Fruit fly (Drosophila melanogaster) whole organism, embryonic: ENCODE measurements around the gene CG42789.

Experiments
- Ada2b ChIP-seq: fragments of 200-800 bp; sonication (Bioruptor generic); IDR thresholded peaks from 2 replicates; pipeline ENCODE4 v1.3.6; 2022; ENCODE audit warnings: missing biosample characterization, missing genetic modification characterization
- Blimp-1 ChIP-seq: fragments of 200-800 bp; sonication (Bioruptor generic); optimal IDR thresholded peaks from 3 replicates; lab custom pipeline; 2018; ENCODE audit warnings: missing biosample characterization, missing genetic modification characterization, mild to moderate bottlenecking, moderate library complexity, missing genetic modification reagents
- CG11504 ChIP-seq: fragments of 200-800 bp; sonication (Bioruptor generic); optimal IDR thresholded peaks from 3 replicates; lab custom pipeline; 2019; ENCODE audit warnings: missing biosample characterization, mild to moderate bottlenecking, missing genetic modification characterization, moderate library complexity
- CG12942 ChIP-seq: fragments of 200-800 bp; sonication (Bioruptor generic); optimal IDR thresholded peaks from 3 replicates; lab custom pipeline; 2016; ENCODE audit warnings: missing biosample characterization, missing genetic modification characterization
- CG13287 ChIP-seq: fragments of 200-800 bp; sonication (Bioruptor generic); IDR thresholded peaks from 2 replicates; pipeline ENCODE4 v1.3.6; 2022; ENCODE audit warnings: missing biosample characterization, missing genetic modification characterization; ENCODE audit not compliant: partially characterized antibody
- CG13424 ChIP-seq: fragments of 200-800 bp; sonication (Bioruptor generic); optimal IDR thresholded peaks from 2 replicates; lab custom pipeline; 2019; ENCODE audit warnings: missing biosample characterization, mild to moderate bottlenecking, missing genetic modification characterization, moderate library complexity
- CG1603 ChIP-seq: fragments of 200-800 bp; sonication (Bioruptor generic); optimal IDR thresholded peaks from 2 replicates; lab custom pipeline; 2019; ENCODE audit warnings: missing biosample characterization, mild to moderate bottlenecking, missing genetic modification characterization, moderate library complexity
- CG17328 ChIP-seq: fragments of 200-800 bp; sonication (Bioruptor generic); IDR thresholded peaks from 2 replicates; pipeline ENCODE4 v1.3.6; 2022; ENCODE audit warnings: missing biosample characterization, missing genetic modification characterization
- CG17359 ChIP-seq: fragments of 200-800 bp; sonication (Bioruptor generic); optimal IDR thresholded peaks from 3 replicates; lab custom pipeline; 2018; ENCODE audit warnings: missing biosample characterization, mild to moderate bottlenecking, missing genetic modification characterization, moderate library complexity
- CG17829 ChIP-seq: fragments of 200-800 bp; optimal IDR thresholded peaks from 2 replicates; lab custom pipeline; 2019; ENCODE audit warnings: missing biosample characterization, mild to moderate bottlenecking, missing genetic modification characterization, moderate library complexity
- CG18262 ChIP-seq: fragments of 200-800 bp; optimal IDR thresholded peaks from 3 replicates; lab custom pipeline; 2019; ENCODE audit warnings: missing biosample characterization, mild to moderate bottlenecking, missing genetic modification characterization, moderate library complexity
- CG2120 ChIP-seq: fragments of 200-800 bp; sonication (Bioruptor generic); optimal IDR thresholded peaks from 3 replicates; lab custom pipeline; 2016; ENCODE audit warnings: missing biosample characterization, missing genetic modification characterization
- CG30431 ChIP-seq: fragments of 200-800 bp; sonication (Bioruptor generic); optimal IDR thresholded peaks from 2 replicates; lab custom pipeline; 2017; ENCODE audit warnings: missing biosample characterization, missing genetic modification characterization
- CG4617 ChIP-seq: fragments of 200-800 bp; sonication (Bioruptor generic); optimal IDR thresholded peaks from 3 replicates; lab custom pipeline; 2016; ENCODE audit warnings: missing biosample characterization, missing genetic modification characterization, borderline replicate concordance
- CG6689 ChIP-seq: fragments of 200-800 bp; sonication (Bioruptor generic); IDR thresholded peaks from 2 replicates; pipeline ENCODE4 v1.3.6; 2022; ENCODE audit warnings: missing biosample characterization, missing genetic modification characterization
- CG8281 ChIP-seq: fragments of 200-800 bp; sonication (Bioruptor generic); optimal IDR thresholded peaks from 2 replicates; lab custom pipeline; 2018; ENCODE audit warnings: missing biosample characterization, mild to moderate bottlenecking, missing genetic modification characterization, moderate library complexity
- CG8290 ChIP-seq, 3 experiments: fragments of 200-800 bp; sonication (Bioruptor generic); optimal IDR thresholded peaks; 2 replicates each; lab custom pipeline; 2016 to 2019; ENCODE audit warnings: missing biosample characterization in 3 of 3, missing genetic modification characterization in 3 of 3, mild to moderate bottlenecking in 2 of 3, moderate library complexity in 1 of 3
- CG8944 ChIP-seq: fragments of 200-800 bp; sonication (Bioruptor generic); optimal IDR thresholded peaks from 3 replicates; lab custom pipeline; 2016; ENCODE audit warnings: missing biosample characterization, missing genetic modification characterization
- Chrac-16 ChIP-seq: fragments of 200-800 bp; sonication (Bioruptor generic); optimal IDR thresholded peaks from 3 replicates; lab custom pipeline; 2016; ENCODE audit warnings: missing biosample characterization, missing genetic modification characterization
- CoRest ChIP-seq: fragments of 200-800 bp; sonication (Bioruptor generic); optimal IDR thresholded peaks from 3 replicates; lab custom pipeline; 2018; ENCODE audit warnings: missing biosample characterization, mild to moderate bottlenecking, missing genetic modification characterization, moderate library complexity
- Deaf1 ChIP-seq: fragments of 200-800 bp; optimal IDR thresholded peaks from 3 replicates; lab custom pipeline; 2019; ENCODE audit warnings: missing biosample characterization, mild to moderate bottlenecking, missing genetic modification characterization, moderate library complexity
- Drgx ChIP-seq: fragments of 200-800 bp; sonication (Bioruptor generic); IDR thresholded peaks from 2 replicates; pipeline ENCODE4 v1.3.6; 2022; ENCODE audit warnings: missing biosample characterization, missing genetic modification characterization
- GATAe ChIP-seq: fragments of 200-800 bp; sonication (Bioruptor generic); conservative IDR thresholded peaks from 2 replicates; pipeline ENCODE4 v1.3.6; 2022; ENCODE audit warnings: missing biosample characterization, missing genetic modification characterization
- Mad ChIP-seq: fragments of 200-800 bp; sonication (Bioruptor generic); optimal IDR thresholded peaks from 2 replicates; lab custom pipeline; 2016; ENCODE audit warnings: missing biosample characterization, missing genetic modification characterization
- Myb ChIP-seq: fragments of 200-800 bp; sonication (Bioruptor generic); optimal IDR thresholded peaks from 2 replicates; lab custom pipeline; 2016; ENCODE audit warnings: missing biosample characterization, missing genetic modification characterization
- Oli ChIP-seq: fragments of 200-800 bp; sonication (Bioruptor generic); optimal IDR thresholded peaks from 2 replicates; lab custom pipeline; 2018; ENCODE audit warnings: missing biosample characterization, mild to moderate bottlenecking, missing genetic modification characterization, moderate library complexity
- PHDP ChIP-seq: fragments of 200-800 bp; sonication (Bioruptor generic); optimal IDR thresholded peaks from 3 replicates; lab custom pipeline; 2018; ENCODE audit warnings: missing biosample characterization, mild to moderate bottlenecking, missing genetic modification characterization, moderate library complexity
- Ptx1 ChIP-seq: fragments of 200-800 bp; sonication (Bioruptor generic); IDR thresholded peaks from 2 replicates; pipeline ENCODE4 v1.3.6; 2022; ENCODE audit warnings: missing biosample characterization, missing genetic modification characterization
- Rfx ChIP-seq: fragments of 200-800 bp; sonication (Bioruptor generic); IDR thresholded peaks from 2 replicates; pipeline ENCODE4 v1.3.6; 2022; ENCODE audit warnings: missing biosample characterization, missing genetic modification characterization
- Sox102F ChIP-seq: fragments of 200-800 bp; sonication (Bioruptor generic); optimal IDR thresholded peaks from 2 replicates; lab custom pipeline; 2018; ENCODE audit warnings: missing biosample characterization, mild to moderate bottlenecking, missing genetic modification characterization, moderate library complexity
- az2 ChIP-seq: fragments of 200-800 bp; sonication (Bioruptor generic); optimal IDR thresholded peaks from 3 replicates; lab custom pipeline; 2016; ENCODE audit warnings: missing biosample characterization, missing genetic modification characterization
- chn ChIP-seq: fragments of 200-800 bp; sonication (Bioruptor generic); optimal IDR thresholded peaks from 2 replicates; lab custom pipeline; 2016; ENCODE audit warnings: missing biosample characterization, missing genetic modification characterization
- dmrt11E ChIP-seq: fragments of 200-800 bp; sonication (Bioruptor generic); optimal IDR thresholded peaks from 3 replicates; lab custom pipeline; 2018; ENCODE audit warnings: missing biosample characterization, mild to moderate bottlenecking, missing genetic modification characterization, moderate library complexity
- dpn ChIP-seq, 2 experiments: fragments of 200-800 bp; sonication (Bioruptor generic); optimal IDR thresholded peaks; 3 replicates each; lab custom pipeline; 2016; ENCODE audit warnings: missing biosample characterization in 2 of 2, missing genetic modification characterization in 2 of 2
- fd96Cb ChIP-seq: fragments of 200-800 bp; sonication (Bioruptor generic); optimal IDR thresholded peaks from 2 replicates; lab custom pipeline; 2018; ENCODE audit warnings: missing biosample characterization, mild to moderate bottlenecking, missing genetic modification characterization, moderate library complexity
- ind ChIP-seq: fragments of 200-800 bp; sonication (Bioruptor generic); optimal IDR thresholded peaks from 3 replicates; lab custom pipeline; 2016; ENCODE audit warnings: missing biosample characterization, missing genetic modification characterization
- ken ChIP-seq: fragments of 200-800 bp; sonication (Bioruptor generic); IDR thresholded peaks from 3 replicates; pipeline ENCODE4 v1.3.6; 2022; ENCODE audit warnings: missing biosample characterization, missing genetic modification characterization
- lab ChIP-seq: fragments of 200-800 bp; sonication (Bioruptor generic); optimal IDR thresholded peaks from 3 replicates; lab custom pipeline; 2017; ENCODE audit warnings: missing biosample characterization, missing genetic modification characterization, mild to moderate bottlenecking, moderate library complexity, missing genetic modification reagents
- nom ChIP-seq: fragments of 200-800 bp; sonication (Bioruptor generic); optimal IDR thresholded peaks from 2 replicates; lab custom pipeline; 2017; ENCODE audit warnings: missing biosample characterization, missing genetic modification characterization, mild to moderate bottlenecking, moderate library complexity, missing genetic modification reagents
- otp ChIP-seq: fragments of 200-800 bp; sonication (Bioruptor generic); IDR thresholded peaks from 3 replicates; pipeline ENCODE4, ENCODE4 v1.3.6; 2022; ENCODE audit warnings: missing biosample characterization, missing genetic modification characterization
- phol ChIP-seq: fragments of 200-800 bp; sonication (Bioruptor generic); optimal IDR thresholded peaks from 3 replicates; lab custom pipeline; 2018; ENCODE audit warnings: missing biosample characterization, mild to moderate bottlenecking, missing genetic modification characterization, moderate library complexity
- pnt ChIP-seq: fragments of 200-800 bp; sonication (Bioruptor generic); optimal IDR thresholded peaks from 3 replicates; lab custom pipeline; 2016; ENCODE audit warnings: missing biosample characterization, missing genetic modification characterization
- schlank ChIP-seq: fragments of 200-800 bp; sonication (Bioruptor generic); optimal IDR thresholded peaks from 2 replicates; lab custom pipeline; 2018; ENCODE audit warnings: missing biosample characterization, mild to moderate bottlenecking, missing genetic modification characterization
- slbo ChIP-seq: fragments of 200-800 bp; sonication (Bioruptor generic); IDR thresholded peaks from 2 replicates; pipeline ENCODE4 v1.3.6; 2022; ENCODE audit warnings: missing biosample characterization, missing genetic modification characterization
- slp2 ChIP-seq: fragments of 200-800 bp; sonication (Bioruptor generic); optimal IDR thresholded peaks from 2 replicates; lab custom pipeline; 2016; ENCODE audit warnings: missing biosample characterization, missing genetic modification characterization
- stc ChIP-seq: fragments of 200-800 bp; sonication (Bioruptor generic); IDR thresholded peaks from 2 replicates; pipeline ENCODE4 v1.3.6; 2022; ENCODE audit warnings: missing biosample characterization, missing genetic modification characterization
- tap ChIP-seq: fragments of 200-800 bp; optimal IDR thresholded peaks from 3 replicates; lab custom pipeline; 2019; ENCODE audit warnings: missing biosample characterization, mild to moderate bottlenecking, missing genetic modification characterization, moderate library complexity
- tin ChIP-seq: fragments of 200-800 bp; sonication (Bioruptor generic); optimal IDR thresholded peaks from 3 replicates; lab custom pipeline; 2016; ENCODE audit warnings: missing biosample characterization, missing genetic modification characterization
- tio ChIP-seq: fragments of 200-800 bp; sonication (Bioruptor generic); optimal IDR thresholded peaks from 2 replicates; lab custom pipeline; 2017; ENCODE audit warnings: missing biosample characterization, missing genetic modification characterization, inconsistent platforms
- vvl ChIP-seq: fragments of 200-800 bp; sonication (Bioruptor generic); IDR thresholded peaks from 2 replicates; pipeline ENCODE4 v1.3.6; 2022; ENCODE audit warnings: missing biosample characterization, missing genetic modification characterization

CG42789 gene

dm6 chr3R:26821117-26821516, 37.1 kb upstream of the CG42789 start (continued):
- peak; percentile 27; the same call in 1 of the 2 replicates for TF ChIP-seq CG17328
- TF ChIP-seq CG8944 (GFP tag; lab: Kevin White, UChicago) = peak; percentile 22
- TF ChIP-seq slbo (GFP tag; lab: Robert Waterston, UW) = peak; percentile 48
- peak; percentile 43 for TF ChIP-seq CG13424 (tag; lab: Kevin White, UChicago)
- peak; percentile 1 for TF ChIP-seq CG2120 (GFP tag; lab: Kevin White, UChicago)
- TF ChIP-seq tin (GFP tag; lab: Kevin White, UChicago) = peak; percentile 21
- peak; percentile 35; the same call in 1 of the 2 replicates for TF ChIP-seq Rfx (GFP tag; lab: Robert Waterston, UW)
- no peak for TF ChIP-seq CG17829
- TF ChIP-seq lab = peak; percentile 60
- TF ChIP-seq Sox102F (GFP tag; lab: Kevin White, UChicago) = peak; percentile 69
- no peak for TF ChIP-seq GATAe
- no peak for TF ChIP-seq CG4617
- 0 out of 3 replicates have a peak, but pooled peaks have one; percentile 25 for TF ChIP-seq otp
- peak; percentile 33 for TF ChIP-seq nom (GFP tag; lab: Kevin White, UChicago)
- peak; percentile 56 for TF ChIP-seq CG11504 (tag; lab: Kevin White, UChicago)
- TF ChIP-seq tio (GFP tag; lab: Kevin White, UChicago) = peak; percentile 12
- TF ChIP-seq fd96Cb (tag; lab: Kevin White, UChicago) = peak; percentile 25
- no peak for TF ChIP-seq schlank
- TF ChIP-seq Oli (tag; lab: Kevin White, UChicago) = peak; percentile 49
- TF ChIP-seq CG17359 = peak; percentile 26
- no peak for TF ChIP-seq CG8281 (tag; lab: Kevin White, UChicago)
- TF ChIP-seq CG30431 (GFP tag; lab: Kevin White, UChicago) = peak; percentile 34
- TF ChIP-seq CoRest (tag; lab: Kevin White, UChicago) = peak; percentile 31
- TF ChIP-seq Chrac-16 (GFP tag; lab: Kevin White, UChicago) = no peak
- TF ChIP-seq Blimp-1 (GFP tag; lab: Kevin White, UChicago) = peak; percentile 32
- 0 out of 2 replicates have a peak, but pooled peaks have one; percentile 36 for TF ChIP-seq Ptx1
- TF ChIP-seq slp2 = peak; percentile 28
- no peak for TF ChIP-seq tap
- peak; percentile 16 for TF ChIP-seq az2
- peak; percentile 17 for TF ChIP-seq Myb (GFP tag; lab: Kevin White, UChicago)
- TF ChIP-seq CG8290 (GFP tag; optimal IDR thresholded peaks at IDR 0.05; lab: Kevin White, UChicago) = no peak
- TF ChIP-seq CG8290 (tag; optimal IDR thresholded peaks at IDR 0.05; lab: Kevin White, UChicago) = peak in 1 of 2 experiments; percentile 49
- peak in 1 of 2 experiments; percentile 18 for TF ChIP-seq dpn (GFP tag; optimal IDR thresholded peaks at IDR 0.05; lab: Kevin White, UChicago)
- peak; percentile 33 for TF ChIP-seq chn
- TF ChIP-seq ind (GFP tag; lab: Kevin White, UChicago) = peak; percentile 50
- peak; percentile 43; the same call in 1 of the 3 replicates for TF ChIP-seq ken (GFP tag; lab: Robert Waterston, UW)
- TF ChIP-seq Drgx (GFP tag; lab: Robert Waterston, UW) = peak; percentile 64
- TF ChIP-seq vvl = peak; percentile 49
- no peak for TF ChIP-seq stc (GFP tag; lab: Robert Waterston, UW)
- TF ChIP-seq Mad (GFP tag; lab: Kevin White, UChicago) = no peak
- TF ChIP-seq Deaf1 = no peak
- peak; percentile 9 for TF ChIP-seq pnt (GFP tag; lab: Kevin White, UChicago)
- TF ChIP-seq CG6689 (GFP tag; lab: Robert Waterston, UW) = peak; percentile 62
- TF ChIP-seq Ada2b (GFP tag; lab: Robert Waterston, UW) = peak; percentile 50
- peak; percentile 23 for TF ChIP-seq CG18262 (tag; lab: Kevin White, UChicago)
- TF ChIP-seq PHDP = peak; percentile 41
- TF ChIP-seq CG1603 (tag; lab: Kevin White, UChicago) = peak; percentile 56
- TF ChIP-seq CG13287 (GFP tag; lab: Robert Waterston, UW) = no peak
- TF ChIP-seq phol (tag; lab: Kevin White, UChicago) = peak; percentile 21
- peak; percentile 19 for TF ChIP-seq CG12942
- TF ChIP-seq dmrt11E (tag; lab: Kevin White, UChicago) = peak; percentile 26
